Fruit fly (Drosophila melanogaster): Measurements from ENCODE around the gene S6k.

The S6k gene

DNA sequence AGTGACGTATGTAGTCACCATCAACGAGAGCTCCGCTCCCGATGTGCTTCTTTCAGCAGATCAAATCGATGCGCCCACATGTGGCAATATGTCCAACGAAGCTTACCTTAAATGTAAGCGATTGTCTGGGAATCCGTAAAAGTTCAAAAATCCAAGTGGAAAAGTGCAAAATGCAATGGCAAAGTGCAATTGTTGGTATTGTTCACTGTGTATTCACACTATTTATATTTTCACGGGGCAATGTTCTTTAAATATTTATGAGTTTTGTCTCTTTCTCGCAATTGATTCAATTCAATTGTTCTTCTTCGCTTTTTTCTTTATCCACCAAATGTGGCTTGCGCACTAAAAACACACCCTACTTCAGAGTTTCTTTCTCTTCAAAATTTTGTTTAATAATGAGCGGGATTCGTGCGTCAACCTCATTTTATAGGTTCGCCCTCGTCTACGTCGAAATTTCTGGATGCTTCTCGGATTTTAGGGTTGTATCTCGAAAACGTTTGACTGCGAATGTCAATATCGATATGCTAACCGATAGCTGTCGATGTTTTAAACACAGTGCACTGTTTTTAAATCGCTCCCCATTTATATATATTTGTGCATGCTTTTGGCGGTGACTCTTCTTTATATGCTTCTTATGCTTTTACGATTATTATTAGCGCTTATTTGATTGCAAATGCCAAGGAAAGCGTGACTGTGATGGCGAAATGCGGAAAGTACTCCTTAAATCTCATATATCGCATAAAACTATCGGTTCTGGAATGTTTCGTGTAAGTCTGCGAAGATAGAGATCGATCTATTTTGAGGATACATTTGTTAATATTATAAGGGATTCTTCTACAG is 58.8 kb downstream of the S6k start, which contains the start of gene DnaJ-1 (continued):
- TF ChIP-seq CG17186 (GFP tag; optimal IDR thresholded peaks at IDR 0.05) (peak; percentile 42), Hand (GFP tag; optimal IDR thresholded peaks at IDR 0.05) (peak; percentile 66), row (GFP tag; IDR thresholded peaks at IDR 0.05) (peak; percentile 78), tgo (GFP tag; IDR thresholded peaks at IDR 0.05) (peak; percentile 31; the same call in 1 of the 3 replicates), Hmr (GFP tag; optimal IDR thresholded peaks at IDR 0.05) (peak; percentile 61), fu2 (GFP tag; optimal IDR thresholded peaks at IDR 0.05) (peak; percentile 30), sd (tag; optimal IDR thresholded peaks at IDR 0.05) (peak; percentile 78), CG9797 (GFP tag; optimal IDR thresholded peaks at IDR 0.05) (peak; percentile 54), CG3407 (GFP tag; optimal IDR thresholded peaks at IDR 0.05) (peak; percentile 26), unpg (GFP tag; optimal IDR thresholded peaks at IDR 0.05) (peak; percentile 37), CG1603 (tag; optimal IDR thresholded peaks at IDR 0.05) (peak; percentile 43), HmgZ (tag; optimal IDR thresholded peaks at IDR 0.05) (peak; percentile 60), sens-2 (GFP tag; IDR thresholded peaks at IDR 0.05) (no peak), CG2129 (GFP tag; IDR thresholded peaks at IDR 0.05; ENCODE audit: partially characterized antibody) (peak; percentile 99), CG9817 (tag; optimal IDR thresholded peaks at IDR 0.05) (no peak), scrt (GFP tag; optimal IDR thresholded peaks at IDR 0.05) (peak; percentile 68), phol (tag; optimal IDR thresholded peaks at IDR 0.05) (peak; percentile 51), Elba2 (GFP tag; optimal IDR thresholded peaks at IDR 0.05) (no peak), CG18619 (GFP tag; optimal IDR thresholded peaks at IDR 0.05) (peak; percentile 7), ham (GFP tag; IDR thresholded peaks at IDR 0.05) (no peak), MESR4 (GFP tag; optimal IDR thresholded peaks at IDR 0.05) (peak; percentile 84), CG12659 (GFP tag; optimal IDR thresholded peaks at IDR 0.05) (peak; percentile 70), CG15479 (GFP tag; optimal IDR thresholded peaks at IDR 0.05) (peak; percentile 19), cato (GFP tag; optimal IDR thresholded peaks at IDR 0.05; ENCODE audit: borderline replicate concordance) (no peak), CG3995 (GFP tag; optimal IDR thresholded peaks at IDR 0.05) (peak; percentile 90), ase (GFP tag; IDR thresholded peaks at IDR 0.05) (no peak), CG15011 (GFP tag; optimal IDR thresholded peaks at IDR 0.05) (peak; percentile 20), ttk (GFP tag; IDR thresholded peaks at IDR 0.05) (peak; percentile 32; the same call in 1 of the 2 replicates), CG7963 (GFP tag; IDR thresholded peaks at IDR 0.05; ENCODE audit: partially characterized antibody) (peak; percentile 95), Six4 (GFP tag; optimal IDR thresholded peaks at IDR 0.05) (no peak), CG14965 (GFP tag; optimal IDR thresholded peaks at IDR 0.05; ENCODE audit: borderline replicate concordance) (no peak), mld (GFP tag; IDR thresholded peaks at IDR 0.05; ENCODE audit: partially characterized antibody) (peak; percentile 95), pros (GFP tag; optimal IDR thresholded peaks at IDR 0.05) (peak; percentile 0), CG8290 (GFP tag; optimal IDR thresholded peaks at IDR 0.05) (peak; percentile 29), CG8290 (tag; optimal IDR thresholded peaks at IDR 0.05) (peak in 1 of 2 experiments; percentile 19), zf30C (GFP tag; optimal IDR thresholded peaks at IDR 0.05) (no peak), CG34376 (GFP tag; optimal IDR thresholded peaks at IDR 0.05) (peak; percentile 90), Oli (tag; optimal IDR thresholded peaks at IDR 0.05) (no peak), CG13894 (tag; optimal IDR thresholded peaks at IDR 0.05) (peak; percentile 75), CG9932 (GFP tag; IDR thresholded peaks at IDR 0.05) (peak; percentile 51; the same call in 1 of the 2 replicates), CG15601 (tag; optimal IDR thresholded peaks at IDR 0.05) (peak; percentile 65), gfzf (GFP tag; optimal IDR thresholded peaks at IDR 0.05) (peak; percentile 53), inv (GFP tag; IDR thresholded peaks at IDR 0.05; ENCODE audit: partially characterized antibody) (peak; percentile 98), Doc3 (GFP tag; IDR thresholded peaks at IDR 0.05; ENCODE audit: partially characterized antibody) (peak; percentile 98), Kr (GFP tag; optimal IDR thresholded peaks at IDR 0.05) (no peak), Rfx (GFP tag; IDR thresholded peaks at IDR 0.05) (peak; percentile 61), Max (GFP tag; optimal IDR thresholded peaks at IDR 0.05) (peak; percentile 10)

Measured in whole organism, embryonic.